Fruit fly (Drosophila melanogaster): Measurements from ENCODE around the gene Cyp313a3.
A peak's percentile ranks its signal among the peaks of the same experiment; 100 is the strongest.

Gene Cyp313a3

dm6 chr3R:12239166-12239565, at the start of gene Cyp313a3:
TSS of gene Cyp313a3 (minus strand) at chr3R:12239266.
- TF ChIP-seq noc (tag; optimal IDR thresholded peaks at IDR 0.05), result no peak

- TF ChIP-seq noc (tag; optimal IDR thresholded peaks at IDR 0.05), result no peak
Observed at dm6 chr3R:12285589-12285988, 46.5 kb upstream of the Cyp313a3 start.

dm6 chr3R:12280729-12281342, 41.8 kb upstream of the Cyp313a3 start:
- TF ChIP-seq noc (tag; optimal IDR thresholded peaks at IDR 0.05), result no peak

dm6 chr3R:12279019-12279418, 40.0 kb upstream of the Cyp313a3 start:
- TF ChIP-seq noc (tag; optimal IDR thresholded peaks at IDR 0.05), result no peak

- TF ChIP-seq noc (tag; optimal IDR thresholded peaks at IDR 0.05), result no peak
Observed at dm6 chr3R:12272826-12273225, 33.8 kb upstream of the Cyp313a3 start, which contains the start of gene Sfp87B. TSS of gene Sfp87B (plus strand) at chr3R:12273126.

dm6 chr3R:12270590-12270989, 31.5 kb upstream of the Cyp313a3 start, which contains the start of gene CG17738:
TSS of gene CG17738 (plus strand) at chr3R:12270890.
- no peak for TF ChIP-seq noc (tag; optimal IDR thresholded peaks at IDR 0.05)

- TF ChIP-seq noc (tag; optimal IDR thresholded peaks at IDR 0.05), result no peak
Observed at dm6 chr3R:12269889-12270403, 30.9 kb upstream of the Cyp313a3 start.

- TF ChIP-seq noc (tag; optimal IDR thresholded peaks at IDR 0.05), result no peak
Observed at dm6 chr3R:12260669-12261068, 21.6 kb upstream of the Cyp313a3 start, which contains the start of gene CG44038. TSS of gene CG44038 (plus strand) at chr3R:12260969.

- TF ChIP-seq noc (tag; optimal IDR thresholded peaks at IDR 0.05), result no peak
Observed at dm6 chr3R:12259819-12260218, 20.8 kb upstream of the Cyp313a3 start.

- peak; percentile 58 for TF ChIP-seq noc (tag; optimal IDR thresholded peaks at IDR 0.05)
Observed at dm6 chr3R:12259013-12259412, 19.9 kb upstream of the Cyp313a3 start.

dm6 chr3R:12258437-12258836, 19.4 kb upstream of the Cyp313a3 start, which contains the start of the genes CG44037 and svp:
TSS of gene CG44037 (plus strand) at chr3R:12258737.
TSS of gene svp (plus strand) at chr3R:12258737.
- TF ChIP-seq noc (tag; optimal IDR thresholded peaks at IDR 0.05), result no peak

dm6 chr3R:12253887-12254286, 14.8 kb upstream of the Cyp313a3 start, which contains the start of gene CG3942:
TSS of gene CG3942 (plus strand) at chr3R:12254187.
- no peak for TF ChIP-seq noc (tag; optimal IDR thresholded peaks at IDR 0.05)

- TF ChIP-seq noc (tag; optimal IDR thresholded peaks at IDR 0.05), result no peak
Observed at dm6 chr3R:12252457-12253065, 13.5 kb upstream of the Cyp313a3 start.

- TF ChIP-seq noc (tag; optimal IDR thresholded peaks at IDR 0.05), result no peak
Observed at dm6 chr3R:12251534-12251933, 12.5 kb upstream of the Cyp313a3 start.

dm6 chr3R:12250204-12250603, 11.1 kb upstream of the Cyp313a3 start:
- TF ChIP-seq noc (tag; optimal IDR thresholded peaks at IDR 0.05), result no peak

- no peak for TF ChIP-seq noc (tag; optimal IDR thresholded peaks at IDR 0.05)
Observed at dm6 chr3R:12248243-12248642, 9.2 kb upstream of the Cyp313a3 start.

dm6 chr3R:12244468-12245060, 5.5 kb upstream of the Cyp313a3 start:
- peak; percentile 70 for TF ChIP-seq noc (tag; optimal IDR thresholded peaks at IDR 0.05)

Data from whole organism, larva.